Worm (Caenorhabditis elegans) whole organism, L1 larva: ENCODE measurements around the gene F14F9.5.

ENCODE experiments used
- C16A3.4 ChIP-seq: fragments of 150-350 bp; optimal IDR thresholded peaks from 2 replicates; lab custom pipeline; 2014; ENCODE audit warnings: missing biosample characterization, missing genetic modification characterization
- aha-1 ChIP-seq: fragments of 150-350 bp; optimal IDR thresholded peaks from 2 replicates; lab custom pipeline; 2014; ENCODE audit warnings: missing biosample characterization, missing genetic modification characterization
- aly-2 ChIP-seq: fragments of 150-350 bp; optimal IDR thresholded peaks from 2 replicates; lab custom pipeline; 2014; ENCODE audit warnings: missing biosample characterization, missing genetic modification characterization
- ama-1 ChIP-seq: fragments of 150-350 bp; optimal IDR thresholded peaks from 2 replicates; lab custom pipeline; 2014
- blmp-1 ChIP-seq: fragments of 150-350 bp; optimal IDR thresholded peaks from 2 replicates; lab custom pipeline; 2014; ENCODE audit warnings: missing biosample characterization, missing genetic modification characterization
- ceh-63 ChIP-seq: fragments of 200-800 bp; sonication (Bioruptor generic); optimal IDR thresholded peaks from 2 replicates; lab custom pipeline; 2018; ENCODE audit warnings: mild to moderate bottlenecking, missing genetic modification characterization, missing compliant biosample characterization
- ceh-8 ChIP-seq: fragments of 200-800 bp; sonication (Bioruptor generic); optimal IDR thresholded peaks from 2 replicates; lab custom pipeline; 2018; ENCODE audit warnings: mild to moderate bottlenecking, missing genetic modification characterization, moderate library complexity, missing compliant biosample characterization
- ceh-82 ChIP-seq, 3 experiments: fragments of 150-350 bp in 1 of 3; sonication (generic microtip) in 2 of 3; optimal IDR thresholded peaks; 2 replicates each; lab custom pipeline; 2014 to 2017; ENCODE audit warnings: missing biosample characterization in 3 of 3, missing genetic modification characterization in 3 of 3
- ceh-88 ChIP-seq: fragments of 200-800 bp; sonication (Bioruptor generic); IDR thresholded peaks from 2 replicates; pipeline ENCODE4 v1.3.6; 2022; ENCODE audit warnings: missing genetic modification characterization, missing compliant biosample characterization
- ces-1 ChIP-seq: fragments of 150-350 bp; optimal IDR thresholded peaks from 2 replicates; lab custom pipeline; 2014; ENCODE audit warnings: missing biosample characterization, missing genetic modification reagents, missing genetic modification characterization
- dpl-1 ChIP-seq, 3 experiments: fragments of 150-350 bp in 2 of 3; sonication (generic microtip) in 1 of 3; optimal IDR thresholded peaks; 2 replicates each; lab custom pipeline; 2014 to 2017; ENCODE audit warnings: missing biosample characterization in 3 of 3, missing genetic modification characterization in 3 of 3, missing genetic modification reagents in 3 of 3
- dsc-1 ChIP-seq: sonication (generic microtip); optimal IDR thresholded peaks from 2 replicates; lab custom pipeline; 2016; ENCODE audit warnings: mild to moderate bottlenecking, missing genetic modification characterization, missing compliant biosample characterization
- efl-1 ChIP-seq, 4 experiments: fragments of 150-350 bp; optimal IDR thresholded peaks in 3 of 4; peaks in 1 of 4; 1 replicate in 1 of 4; 2 replicates in 3 of 4; lab custom pipeline; 2014; ENCODE audit warnings: missing biosample characterization in 2 of 4, missing genetic modification characterization in 2 of 4, missing genetic modification reagents in 2 of 4
- efl-3 ChIP-seq: fragments of 200-800 bp; sonication (Bioruptor generic); optimal IDR thresholded peaks from 2 replicates; lab custom pipeline; 2018; ENCODE audit warnings: mild to moderate bottlenecking, missing genetic modification characterization, missing compliant biosample characterization
- egl-13 ChIP-seq: sonication (generic microtip); optimal IDR thresholded peaks from 2 replicates; lab custom pipeline; 2016; ENCODE audit warnings: missing genotype, missing genetic modification reagents, missing genetic modification characterization, missing compliant biosample characterization
- egl-27 ChIP-seq, 2 experiments: fragments of 150-350 bp in 1 of 2; sonication (generic microtip); optimal IDR thresholded peaks; 3 replicates each; lab custom pipeline; 2017 to 2018; ENCODE audit warnings: missing biosample characterization in 2 of 2, missing genetic modification characterization in 2 of 2, missing genetic modification reagents in 2 of 2
- elt-2 ChIP-seq: sonication (generic microtip); optimal IDR thresholded peaks from 2 replicates; lab custom pipeline; 2016; ENCODE audit warnings: missing genetic modification characterization, mild to moderate bottlenecking, inconsistent platforms, missing compliant biosample characterization, missing genetic modification reagents
- elt-3 ChIP-seq, 6 experiments: fragments of 150-350 bp in 1 of 6; sonication (generic microtip); optimal IDR thresholded peaks; 2 replicates each; lab custom pipeline; 2017 to 2018; ENCODE audit warnings: missing biosample characterization in 6 of 6, missing genetic modification characterization in 6 of 6, inconsistent platforms in 1 of 6
- ets-5 ChIP-seq: fragments of 200-800 bp; sonication (Bioruptor generic); IDR thresholded peaks from 2 replicates; pipeline ENCODE4 v1.3.6; 2022; ENCODE audit warnings: missing genetic modification characterization, missing compliant biosample characterization
- fkh-10 ChIP-seq: sonication (generic microtip); optimal IDR thresholded peaks from 2 replicates; lab custom pipeline; 2017; ENCODE audit warnings: missing biosample characterization, missing genetic modification reagents, missing genetic modification characterization
- fkh-4 ChIP-seq: sonication (generic microtip); optimal IDR thresholded peaks from 2 replicates; lab custom pipeline; 2016; ENCODE audit warnings: missing compliant biosample characterization, missing genetic modification characterization, borderline replicate concordance
- fkh-8 ChIP-seq: sonication (generic microtip); optimal IDR thresholded peaks from 2 replicates; lab custom pipeline; 2016; ENCODE audit warnings: mild to moderate bottlenecking, missing genetic modification characterization, missing compliant biosample characterization
- grh-1 ChIP-seq: fragments of 200-800 bp; sonication (Bioruptor generic); IDR thresholded peaks from 2 replicates; pipeline ENCODE4 v1.3.6; 2022; ENCODE audit warnings: missing genetic modification reagents, missing genetic modification characterization, missing compliant biosample characterization
- hlh-17 ChIP-seq: fragments of 200-800 bp; sonication (Bioruptor generic); optimal IDR thresholded peaks from 2 replicates; lab custom pipeline; 2018; ENCODE audit warnings: missing genetic modification characterization, mild to moderate bottlenecking, missing compliant biosample characterization, moderate library complexity, borderline replicate concordance
- hpl-2 ChIP-seq: fragments of 150-350 bp; optimal IDR thresholded peaks from 2 replicates; lab custom pipeline; 2014; ENCODE audit warnings: missing biosample characterization, missing genetic modification reagents, missing genetic modification characterization
- irx-1 ChIP-seq: sonication (generic microtip); optimal IDR thresholded peaks from 2 replicates; lab custom pipeline; 2016; ENCODE audit warnings: missing genetic modification characterization, missing compliant biosample characterization
- isw-1 ChIP-seq: fragments of 200-800 bp; sonication (Bioruptor generic); IDR thresholded peaks from 2 replicates; pipeline ENCODE4 v1.3.6; 2022; ENCODE audit warnings: missing genetic modification characterization, missing compliant biosample characterization
- lin-13 ChIP-seq: fragments of 150-350 bp; optimal IDR thresholded peaks from 2 replicates; lab custom pipeline; 2014; ENCODE audit warnings: missing biosample characterization, missing genetic modification reagents, missing genetic modification characterization
- lin-14 ChIP-seq: fragments of 200-800 bp; sonication (Bioruptor generic); optimal IDR thresholded peaks from 2 replicates; lab custom pipeline; 2018; ENCODE audit warnings: mild to moderate bottlenecking, missing genetic modification characterization, moderate library complexity, missing compliant biosample characterization
- lin-35 ChIP-seq, 2 experiments: fragments of 150-350 bp; optimal IDR thresholded peaks; 2 replicates each; lab custom pipeline; 2014; ENCODE audit warnings: missing biosample characterization in 2 of 2, missing genetic modification characterization in 2 of 2, missing genetic modification reagents in 2 of 2
- lin-39 ChIP-seq: fragments of 150-350 bp; optimal IDR thresholded peaks from 2 replicates; lab custom pipeline; 2014; ENCODE audit warnings: missing biosample characterization, missing genetic modification reagents, missing genetic modification characterization
- lir-3 ChIP-seq: sonication (generic microtip); optimal IDR thresholded peaks from 2 replicates; lab custom pipeline; 2016; ENCODE audit warnings: mild to moderate bottlenecking, missing genetic modification characterization, moderate library complexity, missing compliant biosample characterization; ENCODE audit not compliant: poor library complexity
- mab-9 ChIP-seq: fragments of 200-800 bp; sonication (Bioruptor generic); IDR thresholded peaks from 2 replicates; pipeline ENCODE4 v1.3.6; 2022; ENCODE audit warnings: missing genetic modification reagents, missing genetic modification characterization, missing compliant biosample characterization
- mdl-1 ChIP-seq, 2 experiments: fragments of 150-350 bp; optimal IDR thresholded peaks; 2 replicates each; lab custom pipeline; 2014 to 2017; ENCODE audit warnings: missing biosample characterization in 2 of 2, missing genetic modification characterization in 2 of 2, inconsistent platforms in 1 of 2
- nhr-11 ChIP-seq: fragments of 150-350 bp; optimal IDR thresholded peaks from 2 replicates; lab custom pipeline; 2014; ENCODE audit warnings: missing biosample characterization, missing genetic modification characterization
- nhr-12 ChIP-seq: sonication (generic microtip); optimal IDR thresholded peaks from 2 replicates; lab custom pipeline; 2017; ENCODE audit warnings: missing biosample characterization, missing genetic modification characterization
- nhr-20 ChIP-seq: sonication (generic microtip); optimal IDR thresholded peaks from 2 replicates; lab custom pipeline; 2016; ENCODE audit warnings: mild to moderate bottlenecking, missing genetic modification characterization, missing compliant biosample characterization
- nhr-76 ChIP-seq: sonication (generic microtip); optimal IDR thresholded peaks from 2 replicates; lab custom pipeline; 2017; ENCODE audit warnings: missing biosample characterization, missing genetic modification characterization
- nhr-84 ChIP-seq: sonication (generic microtip); optimal IDR thresholded peaks from 2 replicates; lab custom pipeline; 2017; ENCODE audit warnings: missing biosample characterization, missing genetic modification characterization
- skn-1 ChIP-seq: fragments of 150-350 bp; optimal IDR thresholded peaks from 2 replicates; lab custom pipeline; 2014; ENCODE audit warnings: missing biosample characterization, missing genetic modification characterization
- snpc-4 ChIP-seq: fragments of 150-350 bp; optimal IDR thresholded peaks from 2 replicates; lab custom pipeline; 2014; ENCODE audit warnings: missing biosample characterization, missing genetic modification characterization
- snu-23 ChIP-seq: sonication (generic microtip); optimal IDR thresholded peaks from 2 replicates; lab custom pipeline; 2016; ENCODE audit warnings: missing genetic modification characterization, missing compliant biosample characterization
- sptf-1 ChIP-seq: fragments of 150-350 bp; optimal IDR thresholded peaks from 2 replicates; lab custom pipeline; 2014; ENCODE audit warnings: missing biosample characterization, missing genetic modification characterization
- swsn-7 ChIP-seq: sonication (generic microtip); optimal IDR thresholded peaks from 2 replicates; lab custom pipeline; 2016; ENCODE audit warnings: missing genetic modification characterization, missing compliant biosample characterization
- tbx-2 ChIP-seq: sonication (generic microtip); optimal IDR thresholded peaks from 2 replicates; lab custom pipeline; 2016; ENCODE audit warnings: missing genetic modification characterization, missing compliant biosample characterization
- tlp-1 ChIP-seq: fragments of 150-350 bp; optimal IDR thresholded peaks from 2 replicates; lab custom pipeline; 2014; ENCODE audit warnings: missing biosample characterization, missing genetic modification characterization
- unc-30 ChIP-seq: sonication (generic microtip); optimal IDR thresholded peaks from 2 replicates; lab custom pipeline; 2017; ENCODE audit warnings: missing biosample characterization, missing genetic modification characterization
- unc-62 ChIP-seq: fragments of 150-350 bp; optimal IDR thresholded peaks from 2 replicates; lab custom pipeline; 2014; ENCODE audit warnings: missing biosample characterization, missing genetic modification reagents, missing genetic modification characterization
- unc-86 ChIP-seq: sonication (generic microtip); optimal IDR thresholded peaks from 2 replicates; lab custom pipeline; 2016; ENCODE audit warnings: missing genetic modification characterization, missing compliant biosample characterization
- unc-98 ChIP-seq: fragments of 200-800 bp; sonication (Bioruptor generic); IDR thresholded peaks from 2 replicates; pipeline ENCODE4 v1.3.6; 2022; ENCODE audit warnings: missing genetic modification characterization, missing compliant biosample characterization
- vab-15 ChIP-seq: sonication (generic microtip); optimal IDR thresholded peaks from 2 replicates; lab custom pipeline; 2017; ENCODE audit warnings: missing genotype, mild to moderate bottlenecking, missing genetic modification characterization, missing compliant biosample characterization
- xbp-1 ChIP-seq: sonication (generic microtip); optimal IDR thresholded peaks from 2 replicates; lab custom pipeline; 2016; ENCODE audit warnings: missing genetic modification characterization, missing compliant biosample characterization
- zag-1 ChIP-seq: fragments of 150-350 bp; optimal IDR thresholded peaks from 2 replicates; lab custom pipeline; 2014; ENCODE audit warnings: missing biosample characterization, missing genetic modification characterization
- ztf-4 ChIP-seq: fragments of 150-350 bp; optimal IDR thresholded peaks from 2 replicates; lab custom pipeline; 2014; ENCODE audit warnings: missing biosample characterization, missing genetic modification characterization

The F14F9.5 gene

ce11 chrV:5086919-5087404 is 39.9 kb upstream of the F14F9.5 start, which contains the start of gene Y58A7A.5 (continued):
- TF ChIP-seq hpl-2, result no peak
- TF ChIP-seq zag-1, result no peak
- peak; percentile 66 for TF ChIP-seq lin-14
- TF ChIP-seq ceh-8, result no peak
- TF ChIP-seq ceh-63, result no peak
- no peak for TF ChIP-seq ces-1 (GFP tag; lab: Kevin White, UChicago)
- no peak for TF ChIP-seq unc-98 (GFP tag; lab: Robert Waterston, UW)
- no peak for TF ChIP-seq efl-3 (GFP tag; lab: Kevin White, UChicago)
- peak; percentile 59 for TF ChIP-seq dsc-1
- TF ChIP-seq nhr-84 (tag; lab: Kevin White, UChicago), result no peak
- peak in 1 of 2 experiments; percentile 15 for TF ChIP-seq efl-1 (optimal IDR thresholded peaks at IDR 0.05; lab: Kevin White, UChicago)
- TF ChIP-seq efl-1 (GFP tag; optimal IDR thresholded peaks at IDR 0.05 in 1 of 2; lab: Kevin White, UChicago), result no peak
- TF ChIP-seq egl-27 (tag; optimal IDR thresholded peaks at IDR 0.05; lab: Kevin White, UChicago), result no peak
- no peak for TF ChIP-seq aha-1
- no peak for TF ChIP-seq ztf-4 (tag; lab: Kevin White, UChicago)
- TF ChIP-seq nhr-20 (tag; lab: Kevin White, UChicago), result no peak
- TF ChIP-seq mab-9 (GFP tag; lab: Robert Waterston, UW), result no peak
- no peak for TF ChIP-seq unc-62 (GFP tag; lab: Kevin White, UChicago)
- TF ChIP-seq nhr-76 (tag; lab: Kevin White, UChicago), result no peak
- no peak for TF ChIP-seq tlp-1
- no peak for TF ChIP-seq elt-2 (tag; lab: Kevin White, UChicago)
- TF ChIP-seq snpc-4 (tag; lab: Kevin White, UChicago), result no peak
- no peak for TF ChIP-seq lir-3 (tag; lab: Kevin White, UChicago)
- no peak for TF ChIP-seq xbp-1 (tag; lab: Kevin White, UChicago)
- no peak for TF ChIP-seq ceh-88 (GFP tag; lab: Robert Waterston, UW)
- TF ChIP-seq egl-13 (tag; lab: Kevin White, UChicago), result no peak
- no peak for TF ChIP-seq nhr-12 (tag; lab: Kevin White, UChicago)
- TF ChIP-seq lin-35 (GFP tag; optimal IDR thresholded peaks at IDR 0.05; lab: Kevin White, UChicago), result no peak
- TF ChIP-seq sptf-1 (tag; lab: Kevin White, UChicago), result no peak
- no peak for TF ChIP-seq unc-30 (tag; lab: Kevin White, UChicago)
- no peak for TF ChIP-seq mdl-1 (tag; optimal IDR thresholded peaks at IDR 0.05; lab: Kevin White, UChicago)
- no peak for TF ChIP-seq irx-1 (tag; lab: Kevin White, UChicago)
- no peak for TF ChIP-seq vab-15 (tag; lab: Kevin White, UChicago)
- no peak for TF ChIP-seq grh-1 (GFP tag; lab: Robert Waterston, UW)
- TF ChIP-seq C16A3.4 (tag; lab: Kevin White, UChicago), result no peak
- no peak for TF ChIP-seq fkh-4 (tag; lab: Kevin White, UChicago)
- TF ChIP-seq hlh-17 (GFP tag; lab: Kevin White, UChicago), result no peak
- TF ChIP-seq nhr-11 (tag; lab: Kevin White, UChicago), result no peak
- TF ChIP-seq snu-23, result no peak
- TF ChIP-seq ama-1, result no peak
- no peak for TF ChIP-seq fkh-8 (tag; lab: Kevin White, UChicago)
- no peak for TF ChIP-seq fkh-10 (GFP tag; lab: Kevin White, UChicago)
- TF ChIP-seq blmp-1, result no peak
- no peak for TF ChIP-seq dpl-1 (GFP tag; optimal IDR thresholded peaks at IDR 0.05; lab: Kevin White, UChicago)
- no peak for TF ChIP-seq elt-3 (tag; optimal IDR thresholded peaks at IDR 0.05; lab: Kevin White, UChicago)
- TF ChIP-seq ceh-82 (tag; optimal IDR thresholded peaks at IDR 0.05; lab: Kevin White, UChicago), result peak in 2 of 3 experiments; percentile 25 to 33
- no peak for TF ChIP-seq isw-1 (GFP tag; lab: Robert Waterston, UW)
- TF ChIP-seq swsn-7 (tag; lab: Kevin White, UChicago), result no peak
- peak; percentile 87 for TF ChIP-seq skn-1 (tag; lab: Kevin White, UChicago)
- no peak for TF ChIP-seq aly-2 (tag; lab: Kevin White, UChicago)
- TF ChIP-seq lin-39, result no peak
- no peak for TF ChIP-seq ets-5 (GFP tag; lab: Robert Waterston, UW)
- TF ChIP-seq unc-86 (tag; lab: Kevin White, UChicago), result peak; percentile 4
- TF ChIP-seq tbx-2 (tag; lab: Kevin White, UChicago), result peak; percentile 20
- TF ChIP-seq lin-13 (GFP tag; lab: Kevin White, UChicago), result no peak
